Worm (Caenorhabditis elegans) whole organism, L4/young adult: ENCODE data around the gene C18H7.11.

ENCODE experiments used
- W03F9.2 ChIP-seq: fragments of 150-350 bp; optimal IDR thresholded peaks from 2 replicates; lab custom pipeline; 2014; ENCODE audit warnings: missing biosample characterization, missing genetic modification characterization
- dao-5 ChIP-seq: sonication (generic microtip); optimal IDR thresholded peaks from 2 replicates; lab custom pipeline; 2016; ENCODE audit warnings: missing genotype, missing genetic modification characterization, moderate library complexity, missing compliant biosample characterization
- him-1 ChIP-seq: sonication (generic microtip); optimal IDR thresholded peaks from 2 replicates; lab custom pipeline; 2016; ENCODE audit warnings: missing genotype, missing genetic modification reagents, missing genetic modification characterization, missing compliant biosample characterization

DNA sequence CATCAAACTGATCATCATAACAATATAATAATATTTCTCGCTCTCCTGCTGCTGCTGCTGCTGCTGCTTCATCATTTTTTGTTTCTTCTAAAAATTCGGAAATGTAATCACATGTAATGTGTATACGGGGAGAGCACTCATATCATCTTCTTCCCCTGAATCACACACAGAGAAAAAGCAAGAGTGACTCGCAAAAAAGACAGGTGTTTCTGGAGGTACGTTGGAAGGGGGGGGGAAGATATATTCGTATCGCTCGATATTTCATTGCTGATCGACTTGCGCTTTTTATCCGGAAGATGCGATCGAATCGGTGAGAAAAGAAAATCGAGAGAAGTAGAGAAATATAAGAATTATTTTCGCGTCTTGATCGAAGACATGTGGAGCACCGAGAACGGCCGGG, 10.9 kb downstream of the C18H7.11 start:
- TF ChIP-seq dao-5 (tag; lab: Kevin White, UChicago) = no peak
- no peak for TF ChIP-seq him-1 (tag; lab: Kevin White, UChicago)
- no peak for TF ChIP-seq W03F9.2 (tag; lab: Kevin White, UChicago)
